Fruit fly (Drosophila melanogaster): ENCODE results near the gene sinah.

The sinah gene

DNA sequence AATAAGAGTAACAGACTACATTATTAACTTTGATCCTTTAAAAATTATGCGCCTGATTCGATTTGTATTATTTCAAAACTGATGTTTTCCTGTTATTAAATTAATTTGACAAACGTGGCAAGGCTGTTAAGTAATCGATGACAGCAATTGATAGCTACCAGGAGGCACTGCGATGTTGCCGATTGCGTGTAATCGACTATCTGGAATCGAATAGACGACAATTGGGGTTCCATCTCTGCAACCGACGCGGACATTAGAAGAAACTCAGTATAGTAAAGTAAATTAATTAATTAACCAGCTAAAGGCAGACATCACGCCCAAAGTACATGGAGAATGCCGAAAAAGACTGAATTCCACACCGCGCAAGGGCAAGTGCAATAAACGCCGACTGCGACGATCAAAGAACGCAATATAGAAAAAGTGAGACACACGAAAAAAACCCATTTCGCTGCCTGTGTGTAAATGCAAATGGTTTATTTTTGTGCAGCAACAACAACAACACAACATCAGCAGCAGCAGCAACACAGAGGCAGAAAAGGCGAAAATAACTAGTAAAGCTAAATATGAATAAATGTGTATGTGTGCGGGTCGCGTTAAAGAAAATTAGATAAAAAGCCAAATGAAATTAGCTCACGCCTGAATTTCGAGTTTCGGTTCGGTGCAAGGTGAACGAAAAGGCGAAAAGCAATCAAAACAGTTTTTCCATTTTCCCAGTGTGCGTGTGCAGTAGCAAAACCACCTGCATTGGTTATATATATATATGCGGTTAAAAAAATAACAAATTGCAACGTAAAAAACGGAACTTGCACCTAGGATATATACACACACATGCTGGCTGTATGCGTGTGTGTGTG is 5.1 kb upstream of the sinah start, which contains the start of gene sina (continued):
- TF ChIP-seq HLHmδ (GFP tag; optimal IDR thresholded peaks at IDR 0.05) (peak; percentile 31), CG14860 (GFP tag; IDR thresholded peaks at IDR 0.05; ENCODE audit: partially characterized antibody) (peak; percentile 81), ara (GFP tag; IDR thresholded peaks at IDR 0.05) (peak; percentile 22; the same call in 1 of the 2 replicates), CG18599 (GFP tag; optimal IDR thresholded peaks at IDR 0.05) (peak; percentile 27), Dref (GFP tag; IDR thresholded peaks at IDR 0.05) (peak; percentile 98), mld (GFP tag; IDR thresholded peaks at IDR 0.05; ENCODE audit: partially characterized antibody) (peak; percentile 68; the same call in 2 of the 3 replicates), Hr51 (GFP tag; optimal IDR thresholded peaks at IDR 0.05) (peak in 1 of 2 experiments; percentile 17), CG11560 (tag; IDR thresholded peaks at IDR 0.05) (peak; percentile 99), pho (GFP tag; optimal IDR thresholded peaks at IDR 0.05) (no peak), Six4 (GFP tag; optimal IDR thresholded peaks at IDR 0.05) (no peak), disco-r (GFP tag; optimal IDR thresholded peaks at IDR 0.05) (peak; percentile 26), stc (GFP tag; IDR thresholded peaks at IDR 0.05) (no peak), CG16813 (GFP tag; IDR thresholded peaks at IDR 0.05; ENCODE audit: partially characterized antibody) (peak; percentile 83), schlank (tag; optimal IDR thresholded peaks at IDR 0.05) (no peak), HmgZ (tag; optimal IDR thresholded peaks at IDR 0.05) (peak; percentile 72), sug (tag; optimal IDR thresholded peaks at IDR 0.05) (peak; percentile 34), CG34376 (GFP tag; optimal IDR thresholded peaks at IDR 0.05) (peak; percentile 5), Ets97D (GFP tag; optimal IDR thresholded peaks at IDR 0.05) (peak; percentile 81), CG14965 (GFP tag; optimal IDR thresholded peaks at IDR 0.05; ENCODE audit: borderline replicate concordance) (no peak), B-H2 (GFP tag; optimal IDR thresholded peaks at IDR 0.05) (peak; percentile 44), CTCF (GFP tag; optimal IDR thresholded peaks at IDR 0.05) (peak; percentile 42), Lhr (GFP tag; optimal IDR thresholded peaks at IDR 0.05) (peak; percentile 61), HmgD (GFP tag; optimal IDR thresholded peaks at IDR 0.05) (peak; percentile 22), sim (GFP tag; IDR thresholded peaks at IDR 0.05) (no peak), HLH4C (GFP tag; IDR thresholded peaks at IDR 0.05; ENCODE audit: partially characterized antibody) (peak; percentile 91), Dek (tag; optimal IDR thresholded peaks at IDR 0.05) (peak; percentile 2), Chrac-16 (GFP tag; optimal IDR thresholded peaks at IDR 0.05) (no peak), Kr (GFP tag; optimal IDR thresholded peaks at IDR 0.05) (no peak), tin (GFP tag; optimal IDR thresholded peaks at IDR 0.05) (peak; percentile 7), CG14667 (GFP tag; IDR thresholded peaks at IDR 0.05) (no peak), CG6813 (GFP tag; optimal IDR thresholded peaks at IDR 0.05) (no peak), Bteb2 (GFP tag; optimal IDR thresholded peaks at IDR 0.05) (no peak), CG11695 (GFP tag; IDR thresholded peaks at IDR 0.05) (0 out of 3 replicates have a peak, but pooled peaks have one; percentile 9), phol (tag; optimal IDR thresholded peaks at IDR 0.05) (peak; percentile 61), NFAT (GFP tag; IDR thresholded peaks at IDR 0.05) (no peak), Stat92E (GFP tag; optimal IDR thresholded peaks at IDR 0.05) (peak in 1 of 3 experiments; percentile 11), sna (GFP tag; IDR thresholded peaks at IDR 0.05; ENCODE audit: partially characterized antibody) (peak; percentile 74), CG30403 (GFP tag; optimal IDR thresholded peaks at IDR 0.05) (peak; percentile 26), CG7928 (GFP tag; optimal IDR thresholded peaks at IDR 0.05) (no peak), dm (GFP tag; optimal IDR thresholded peaks at IDR 0.05) (peak; percentile 10), Doc3 (GFP tag; IDR thresholded peaks at IDR 0.05; ENCODE audit: partially characterized antibody) (peak; percentile 59; the same call in 1 of the 3 replicates), trem (tag; optimal IDR thresholded peaks at IDR 0.05) (peak; percentile 86), CoRest (tag; optimal IDR thresholded peaks at IDR 0.05) (peak; percentile 68), pfk (GFP tag; optimal IDR thresholded peaks at IDR 0.05) (peak; percentile 23), lmd (GFP tag; IDR thresholded peaks at IDR 0.05) (no peak), CG17829 (tag; optimal IDR thresholded peaks at IDR 0.05) (peak; percentile 72), Abd-B (GFP tag; optimal IDR thresholded peaks at IDR 0.05) (peak; percentile 58), ssp (GFP tag; IDR thresholded peaks at IDR 0.05) (0 out of 2 replicates have a peak, but pooled peaks have one; percentile 26)
